Worm (Caenorhabditis elegans): Measurements from ENCODE around the gene rars-2.

ce11 chrII:6122641-6123424, 2.5 kb upstream of the rars-2 start:
- no peak for TF ChIP-seq lin-13 (GFP tag; optimal IDR thresholded peaks at IDR 0.05)
- peak in 1 of 6 experiments; percentile 9 for TF ChIP-seq elt-3 (tag; optimal IDR thresholded peaks at IDR 0.05)
- no peak for TF ChIP-seq xbp-1 (tag; optimal IDR thresholded peaks at IDR 0.05)
- peak; percentile 16 for TF ChIP-seq C16A3.4 (tag; optimal IDR thresholded peaks at IDR 0.05)
- TF ChIP-seq nhr-77 (tag; optimal IDR thresholded peaks at IDR 0.05): no peak
- no peak for TF ChIP-seq unc-86 (tag; optimal IDR thresholded peaks at IDR 0.05)

All from whole organism, L1 larva.